Worm (Caenorhabditis elegans): ENCODE data around the gene seip-1.

ce11 chrV:6016097-6016496, 36.9 kb downstream of the seip-1 start:
- TF ChIP-seq dao-5 (tag; optimal IDR thresholded peaks at IDR 0.05), result no peak
- TF ChIP-seq him-1 (tag; optimal IDR thresholded peaks at IDR 0.05), result no peak

Data from whole organism, L4/young adult.